Worm (Caenorhabditis elegans): Measurements from ENCODE around the gene col-174.
A peak's percentile ranks its signal among the peaks of the same experiment; 100 is the strongest.

The col-174 gene

DNA sequence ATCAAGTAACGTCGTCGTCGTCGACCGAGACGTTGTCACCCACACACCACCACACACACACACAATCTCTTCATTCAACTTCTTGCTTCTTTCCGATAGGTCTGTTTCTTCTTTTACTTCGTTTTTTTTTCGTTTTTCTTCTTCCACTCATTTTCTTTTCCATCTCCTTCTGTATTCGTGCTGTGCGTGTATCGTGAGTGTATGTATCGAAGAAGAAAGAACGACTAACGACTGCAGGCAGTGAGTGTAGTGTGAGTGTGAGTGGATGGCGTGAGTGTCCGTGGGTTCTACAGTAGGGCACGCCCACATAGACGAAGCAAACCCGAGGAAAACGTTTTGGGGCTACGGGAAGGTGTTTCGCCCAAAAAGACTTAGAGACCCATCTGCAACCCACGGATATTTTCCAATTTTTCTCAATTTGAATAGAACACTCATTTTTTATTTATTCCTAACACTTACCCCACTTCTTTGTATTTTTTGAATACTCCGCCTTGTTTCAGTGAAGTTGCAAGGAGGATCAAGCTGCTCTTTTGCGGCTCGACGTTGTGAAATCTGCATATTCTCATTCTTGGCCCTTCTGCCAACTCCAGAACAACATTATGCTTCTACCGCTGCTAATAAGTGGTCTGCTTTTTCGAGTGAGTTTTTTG, 39.1 kb downstream of the col-174 start, which contains the start of gene adt-2:
Gene adt-2, plus strand, starts transcription at position 600 of the 650 bp plus-strand sequence.
- TF ChIP-seq lin-40 (tag; optimal IDR thresholded peaks at IDR 0.05) = peak; percentile 11
- no peak for TF ChIP-seq B0019.2 (GFP tag; conservative IDR thresholded peaks at IDR 0.05)
- TF ChIP-seq ekl-4 (GFP tag; IDR thresholded peaks at IDR 0.05) = no peak
- TF ChIP-seq F57C9.4 (tag; optimal IDR thresholded peaks at IDR 0.05) = no peak
- TF ChIP-seq repo-1 (tag; optimal IDR thresholded peaks at IDR 0.05) = no peak
- TF ChIP-seq lin-26 (GFP tag; IDR thresholded peaks at IDR 0.05) = 0 out of 2 replicates have a peak, but pooled peaks have one; percentile 23
- TF ChIP-seq ztf-26 (tag; optimal IDR thresholded peaks at IDR 0.05) = peak; percentile 24

DNA sequence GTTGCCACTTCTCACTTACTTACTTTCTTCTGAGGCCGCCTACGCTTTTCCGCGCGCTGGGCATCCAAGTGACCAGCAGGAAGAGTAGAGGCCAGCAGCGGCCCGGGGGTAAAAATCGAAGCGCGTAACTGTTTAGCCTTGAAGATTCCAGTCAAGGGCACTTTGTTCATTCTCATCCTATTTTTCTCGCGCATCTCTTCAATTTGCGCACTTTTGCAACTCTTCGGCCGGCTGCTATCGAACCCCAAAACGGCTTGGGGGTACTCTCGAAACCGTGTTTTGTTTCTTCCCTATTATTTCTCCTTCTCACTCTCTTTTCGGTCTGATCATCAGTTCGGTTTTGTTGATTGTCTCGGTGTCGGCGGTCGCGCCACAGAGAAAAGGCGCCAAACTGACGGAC, 40.0 kb downstream of the col-174 start:
- TF ChIP-seq zfh-2 (GFP tag; conservative IDR thresholded peaks at IDR 0.05) = peak; percentile 52; the same call in 1 of the 2 replicates
- TF ChIP-seq ztf-26 (tag; optimal IDR thresholded peaks at IDR 0.05) = peak; percentile 5
- TF ChIP-seq xnd-1 (tag; optimal IDR thresholded peaks at IDR 0.05) = no peak

DNA sequence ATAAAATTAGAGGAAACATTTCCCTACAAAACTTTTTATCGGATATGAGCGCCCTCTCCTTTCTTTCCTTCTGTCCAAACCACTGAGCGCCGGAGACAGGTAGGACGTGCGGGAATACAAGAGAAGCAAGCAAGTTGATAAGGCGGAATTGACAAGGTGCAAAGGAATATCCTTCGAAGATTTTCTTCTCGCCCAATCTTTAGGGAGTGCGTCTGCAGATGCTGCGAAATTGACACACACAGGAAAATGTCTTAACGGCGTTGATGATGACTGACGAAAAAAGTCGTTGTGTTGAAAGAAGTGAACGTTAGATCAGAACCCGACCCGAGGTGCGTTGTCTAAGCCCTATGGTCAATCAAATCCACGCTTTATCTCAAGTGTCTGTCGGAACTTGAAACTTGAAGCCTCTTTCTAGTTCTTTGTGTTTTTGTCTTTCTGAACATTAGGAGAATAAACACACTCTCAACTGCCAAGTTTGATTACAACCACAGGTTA, 41.2 kb downstream of the col-174 start:
- TF ChIP-seq him-1 (tag; optimal IDR thresholded peaks at IDR 0.05) = no peak
- no peak for TF ChIP-seq mel-28 (tag; optimal IDR thresholded peaks at IDR 0.05; ENCODE audit: borderline replicate concordance)
- TF ChIP-seq F55B11.4 (tag; optimal IDR thresholded peaks at IDR 0.05; ENCODE audit: borderline replicate concordance, insufficient read depth) = no peak
- no peak for TF ChIP-seq lag-1 (GFP tag; IDR thresholded peaks at IDR 0.05)
- TF ChIP-seq B0019.2 (GFP tag; conservative IDR thresholded peaks at IDR 0.05) = no peak
- no peak for TF ChIP-seq ztf-28 (GFP tag; IDR thresholded peaks at IDR 0.05)
- no peak for TF ChIP-seq F10E7.11 (tag; optimal IDR thresholded peaks at IDR 0.05)
- no peak for TF ChIP-seq chd-7 (tag; optimal IDR thresholded peaks at IDR 0.05)
- no peak for TF ChIP-seq dpl-1 (GFP tag; optimal IDR thresholded peaks at IDR 0.05)
- TF ChIP-seq ceh-79 (tag; optimal IDR thresholded peaks at IDR 0.05) = no peak
- no peak for TF ChIP-seq F49E8.2 (tag; optimal IDR thresholded peaks at IDR 0.05; ENCODE audit: insufficient read depth)
- TF ChIP-seq hmg-1.2 (GFP tag; IDR thresholded peaks at IDR 0.05) = no peak
- TF ChIP-seq B0261.1 (tag; optimal IDR thresholded peaks at IDR 0.05) = no peak
- TF ChIP-seq efl-1 (GFP tag; optimal IDR thresholded peaks at IDR 0.05) = no peak
- TF ChIP-seq nhr-120 (GFP tag; IDR thresholded peaks at IDR 0.05) = no peak

DNA sequence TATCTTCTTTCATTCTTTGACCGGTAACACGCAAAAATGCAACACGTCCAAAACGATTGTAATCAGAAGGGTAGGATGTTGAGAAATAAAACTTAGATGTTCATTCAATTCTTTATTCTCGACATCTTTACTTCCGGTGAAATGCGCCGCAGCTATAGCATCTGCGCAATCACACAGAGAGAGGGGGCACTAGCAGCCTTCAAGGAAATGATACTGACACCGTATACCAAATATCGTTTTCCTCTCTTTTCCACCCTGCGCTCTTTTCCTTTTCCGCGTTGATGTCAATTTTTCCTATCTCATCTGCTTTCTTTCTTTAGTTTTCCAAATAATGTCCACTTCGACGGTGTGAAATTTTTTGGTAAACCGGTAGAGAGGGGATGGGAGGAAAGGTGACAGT, 44.1 kb downstream of the col-174 start:
- TF ChIP-seq egl-18 (GFP tag; IDR thresholded peaks at IDR 0.05) (no peak), ztf-25 (GFP tag; IDR thresholded peaks at IDR 0.05) (no peak), fkh-3 (tag; optimal IDR thresholded peaks at IDR 0.05) (no peak), lir-1 (GFP tag; conservative IDR thresholded peaks at IDR 0.05) (no peak), ccch-3 (GFP tag; optimal IDR thresholded peaks at IDR 0.05) (no peak), snpc-3.4 (tag; optimal IDR thresholded peaks at IDR 0.05) (no peak), lin-40 (tag; optimal IDR thresholded peaks at IDR 0.05) (no peak), die-1 (tag; optimal IDR thresholded peaks at IDR 0.05) (no peak), B0035.1 (tag; optimal IDR thresholded peaks at IDR 0.05) (no peak), Y53F4B.3 (GFP tag; IDR thresholded peaks at IDR 0.05) (no peak), nhr-80 (tag; optimal IDR thresholded peaks at IDR 0.05) (no peak), F33H1.4 (GFP tag; IDR thresholded peaks at IDR 0.05) (no peak), hlh-12 (tag; optimal IDR thresholded peaks at IDR 0.05) (no peak), madf-8 (GFP tag; conservative IDR thresholded peaks at IDR 0.05) (no peak), F37B4.10 (GFP tag; IDR thresholded peaks at IDR 0.05) (no peak), K12H6.12 (tag; optimal IDR thresholded peaks at IDR 0.05) (no peak), F10E7.11 (tag; optimal IDR thresholded peaks at IDR 0.05) (no peak), atf-7 (tag; optimal IDR thresholded peaks at IDR 0.05) (no peak), C06A6.2 (GFP tag; conservative IDR thresholded peaks at IDR 0.05) (no peak), mcd-1 (GFP tag; IDR thresholded peaks at IDR 0.05) (no peak)

All from whole organism, young adult.